Worm (Caenorhabditis elegans): ENCODE data around the gene R04D3.2.

Gene R04D3.2

DNA sequence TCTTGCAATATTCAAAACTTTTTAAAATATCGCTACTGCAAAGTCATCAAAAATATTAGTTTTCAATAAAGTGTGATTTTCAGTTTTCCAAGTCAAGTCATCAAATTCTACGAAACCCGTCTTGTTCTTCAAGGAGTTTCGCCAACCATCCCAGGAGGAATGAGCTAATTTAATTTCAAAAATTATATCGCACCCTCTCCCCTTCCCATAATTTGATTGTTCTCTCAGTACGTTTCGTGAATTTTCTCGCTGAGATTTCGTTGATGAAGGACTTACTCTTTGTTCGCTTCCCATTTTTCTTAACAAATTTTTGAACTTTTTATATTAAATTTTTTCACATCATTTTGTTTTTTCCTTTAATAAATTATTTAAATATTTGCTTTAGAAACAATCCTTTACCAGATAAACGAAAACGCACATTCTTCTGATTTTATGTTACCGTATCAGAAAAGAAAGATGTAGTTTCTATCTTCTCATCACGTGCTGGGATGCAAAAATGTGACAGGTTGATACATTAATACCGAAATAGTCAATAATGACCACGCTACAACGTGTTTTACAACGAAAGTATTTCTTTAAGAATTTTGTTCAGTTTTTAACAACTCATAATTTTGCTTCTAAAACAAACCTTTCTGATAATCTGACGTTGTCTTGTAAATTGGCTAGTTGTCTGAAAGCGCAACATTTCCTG lies 39.6 kb downstream of the R04D3.2 start (continued):
- TF ChIP-seq dpl-1 (GFP tag; optimal IDR thresholded peaks at IDR 0.05) (no peak), T20F7.1 (GFP tag; optimal IDR thresholded peaks at IDR 0.05) (peak; percentile 29)

DNA sequence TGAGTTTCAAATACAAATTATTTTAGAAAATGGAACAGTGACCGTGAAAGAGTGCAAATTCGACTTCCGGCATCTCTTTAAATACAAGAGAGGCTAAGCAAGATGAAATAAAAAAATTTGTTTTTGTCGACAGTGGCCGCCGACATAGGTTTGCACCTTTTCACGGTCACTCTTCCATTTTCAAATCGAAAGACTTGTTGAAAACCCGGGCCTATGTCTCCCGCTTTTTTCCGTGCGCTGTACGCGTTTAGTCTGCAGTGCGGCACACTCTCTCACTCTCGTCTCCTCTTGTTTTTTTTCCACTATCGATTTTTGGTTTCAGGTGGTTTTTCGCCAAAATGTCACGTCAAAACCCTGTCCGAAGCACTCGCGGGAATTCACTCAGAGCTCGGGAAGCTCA lies 41.3 kb downstream of the R04D3.2 start, which contains the start of gene hpl-1:
Gene hpl-1, plus strand, starts transcription at position 301 of the 400 bp plus-strand sequence.
- TF ChIP-seq snpc-4 (tag; optimal IDR thresholded peaks at IDR 0.05) (no peak), egl-43 (GFP tag; IDR thresholded peaks at IDR 0.05) (no peak), php-3 (GFP tag; IDR thresholded peaks at IDR 0.05) (no peak), Y75B8A.6 (GFP tag; IDR thresholded peaks at IDR 0.05) (no peak), aly-2 (tag; optimal IDR thresholded peaks at IDR 0.05) (no peak), arid-1 (GFP tag; conservative IDR thresholded peaks at IDR 0.05) (no peak), lin-39 (tag; optimal IDR thresholded peaks at IDR 0.05) (no peak), ces-1 (GFP tag; optimal IDR thresholded peaks at IDR 0.05) (no peak), rbr-2 (tag; optimal IDR thresholded peaks at IDR 0.05) (no peak), lin-38 (GFP tag; IDR thresholded peaks at IDR 0.05) (no peak), dmd-6 (GFP tag; IDR thresholded peaks at IDR 0.05) (no peak), lin-1 (GFP tag; IDR thresholded peaks at IDR 0.05) (no peak), ceh-20 (GFP tag; IDR thresholded peaks at IDR 0.05) (no peak), snpc-1.2 (GFP tag; IDR thresholded peaks at IDR 0.05) (no peak), spr-1 (tag; optimal IDR thresholded peaks at IDR 0.05) (no peak)

DNA sequence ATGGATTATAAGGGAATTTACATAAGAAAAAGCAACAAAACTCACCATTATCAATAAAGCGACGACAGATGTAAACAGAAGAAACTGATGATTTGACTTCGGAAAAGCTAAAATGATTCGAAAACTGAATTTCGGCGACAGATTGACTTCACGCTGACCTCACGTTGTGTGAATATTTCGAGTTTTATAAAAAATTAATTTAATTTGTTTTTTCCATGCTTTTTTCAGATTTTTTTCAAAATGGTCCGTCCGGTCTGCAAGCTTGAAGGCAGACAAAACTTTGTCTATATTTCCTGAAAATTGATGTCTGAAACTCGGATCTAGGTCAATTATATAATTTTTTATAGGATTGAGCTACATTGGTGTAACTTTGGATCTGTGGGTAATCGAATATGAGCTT lies 44.2 kb downstream of the R04D3.2 start, which contains the start of gene K08H2.5:
Gene K08H2.5, minus strand, starts transcription at position 101 of the 400 bp plus-strand sequence.
- TF ChIP-seq ztf-7 (tag; optimal IDR thresholded peaks at IDR 0.05) (no peak), nhr-102 (tag; optimal IDR thresholded peaks at IDR 0.05) (no peak), nhr-28 (tag; optimal IDR thresholded peaks at IDR 0.05) (no peak), mdl-1 (tag; optimal IDR thresholded peaks at IDR 0.05) (no peak)

DNA sequence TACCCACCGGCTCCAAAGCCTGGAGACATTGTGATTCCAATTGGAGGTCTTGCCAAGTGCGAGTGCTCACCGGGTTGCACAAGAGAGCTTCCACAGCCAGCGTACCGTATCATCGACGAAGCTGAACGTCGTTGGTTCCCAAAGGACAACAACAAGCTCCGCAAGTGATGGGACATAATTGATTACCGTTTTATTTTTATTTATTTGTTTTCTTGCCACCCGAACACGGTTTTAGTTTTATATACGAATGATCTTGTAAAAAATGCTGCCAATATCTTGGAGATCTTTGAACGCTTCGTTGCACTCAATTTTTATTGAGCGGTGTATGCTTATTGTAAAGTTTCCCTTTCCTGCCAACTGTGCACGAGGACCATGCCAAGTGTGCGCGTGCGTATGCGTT lies 48.2 kb downstream of the R04D3.2 start, which contains the start of gene K08H2.4:
Gene K08H2.4, plus strand, starts transcription at position 301 of the 400 bp plus-strand sequence.
- TF ChIP-seq F49E8.2 (tag; optimal IDR thresholded peaks at IDR 0.05; ENCODE audit: borderline replicate concordance) (no peak), hif-1 (tag; optimal IDR thresholded peaks at IDR 0.05) (no peak)

DNA sequence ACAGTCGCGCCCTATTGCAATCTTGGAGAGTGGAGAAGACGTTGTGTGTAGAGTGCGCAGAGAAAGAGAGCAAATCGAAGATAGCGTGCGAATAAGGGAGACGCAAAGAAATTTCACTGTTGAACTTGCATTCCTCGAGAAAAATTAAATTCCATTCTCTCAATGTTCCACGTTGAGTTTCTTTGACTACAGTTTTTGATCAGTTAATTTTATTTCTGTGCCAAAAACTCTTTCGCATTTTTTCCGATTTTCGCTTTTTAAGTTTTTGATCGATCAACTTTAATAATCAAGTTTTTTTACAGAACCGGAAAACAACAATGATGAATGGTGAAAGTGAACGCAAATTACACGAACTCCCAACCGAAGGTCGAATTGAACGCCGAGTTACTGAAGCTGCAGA lies 49.3 kb downstream of the R04D3.2 start, which contains the start of gene K08H2.3:
Gene K08H2.3, plus strand, starts transcription at position 301 of the 400 bp plus-strand sequence.
- TF ChIP-seq ama-1 (optimal IDR thresholded peaks at IDR 0.05): no peak
- no peak for TF ChIP-seq mxl-3 (GFP tag; optimal IDR thresholded peaks at IDR 0.05)
- no peak for TF ChIP-seq egl-27 (tag; optimal IDR thresholded peaks at IDR 0.05)
- no peak for TF ChIP-seq zag-1 (tag; optimal IDR thresholded peaks at IDR 0.05)
- no peak for TF ChIP-seq lir-3 (tag; optimal IDR thresholded peaks at IDR 0.05)
- no peak for TF ChIP-seq arid-1 (GFP tag; conservative IDR thresholded peaks at IDR 0.05)
- no peak for TF ChIP-seq daf-12 (tag; optimal IDR thresholded peaks at IDR 0.05)
- TF ChIP-seq F37D6.2 (tag; optimal IDR thresholded peaks at IDR 0.05): no peak
- TF ChIP-seq T20F7.1 (GFP tag; optimal IDR thresholded peaks at IDR 0.05): no peak
- TF ChIP-seq lin-39 (tag; optimal IDR thresholded peaks at IDR 0.05): no peak
- no peak for TF ChIP-seq daf-16 (GFP tag; optimal IDR thresholded peaks at IDR 0.05)
- no peak for TF ChIP-seq daf-16 (tag; optimal IDR thresholded peaks at IDR 0.05)
